Fruit fly (Drosophila melanogaster): ENCODE results near the gene CG9747.

The CG9747 gene

DNA sequence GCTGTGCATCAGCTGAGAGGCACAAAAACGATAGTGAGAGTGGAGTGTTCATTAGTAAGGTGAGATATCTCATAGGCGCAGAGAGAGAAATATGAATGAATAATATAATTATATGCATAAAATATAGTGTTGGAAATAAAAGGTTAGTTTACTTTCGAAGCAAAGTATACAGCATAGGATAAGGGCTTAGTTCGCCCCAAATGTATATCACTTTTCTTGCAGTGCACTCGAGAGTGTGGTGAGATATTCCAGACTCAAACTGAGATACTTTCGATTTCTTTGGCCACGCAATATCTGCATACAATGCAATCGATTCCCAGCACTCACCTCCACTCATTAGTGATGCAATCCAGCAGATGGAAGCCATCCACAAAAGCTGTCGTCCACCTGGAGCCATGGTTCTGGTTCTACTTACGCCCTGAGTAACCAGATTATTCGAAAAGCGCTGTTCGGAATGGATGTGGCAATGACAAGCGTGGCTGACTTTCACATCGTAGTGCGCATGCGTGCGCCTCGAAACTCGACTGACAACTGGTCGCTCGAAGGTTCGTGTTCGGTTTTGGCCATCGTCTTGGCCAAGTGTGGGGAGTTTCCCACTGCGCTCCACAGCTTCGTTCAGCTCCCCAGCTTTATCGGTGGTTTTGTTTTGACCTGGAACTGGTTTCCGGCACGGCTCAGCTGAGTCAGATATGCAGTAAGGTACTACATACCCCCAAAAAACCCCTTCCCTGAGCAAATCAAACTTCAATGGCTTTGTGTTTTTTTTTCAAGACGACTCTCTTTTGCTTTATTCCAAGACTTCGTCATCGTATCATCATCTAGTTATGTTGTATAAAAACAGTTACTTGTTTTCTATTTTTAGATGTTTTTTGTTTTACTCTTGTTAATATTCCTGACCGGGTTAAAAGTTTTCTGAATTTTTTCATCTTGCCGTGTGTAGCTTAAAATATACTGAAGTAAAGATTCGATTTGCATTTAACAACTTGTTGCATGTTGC is 20.1 kb downstream of the CG9747 start, which contains the start of gene Rsod (continued):
- TF ChIP-seq dsx (GFP tag; optimal IDR thresholded peaks at IDR 0.05; ENCODE audit: poor library complexity, severe bottlenecking), result peak; percentile 65
- peak; percentile 17 to 50 for TF ChIP-seq ss (GFP tag; optimal IDR thresholded peaks at IDR 0.05)
- peak; percentile 91 for TF ChIP-seq OdsH (GFP tag; optimal IDR thresholded peaks at IDR 0.05)
- TF ChIP-seq CG34406 (GFP tag; optimal IDR thresholded peaks at IDR 0.05), result peak; percentile 80
- peak; percentile 88 for TF ChIP-seq achi (GFP tag; optimal IDR thresholded peaks at IDR 0.05)
- TF ChIP-seq topi (GFP tag; optimal IDR thresholded peaks at IDR 0.05), result peak; percentile 80
- TF ChIP-seq Ets21C (GFP tag; optimal IDR thresholded peaks at IDR 0.05), result peak; percentile 57
- TF ChIP-seq CG11294 (GFP tag; IDR thresholded peaks at IDR 0.05), result peak; percentile 86
- TF ChIP-seq CG6792 (GFP tag; optimal IDR thresholded peaks at IDR 0.05), result peak; percentile 81
- peak; percentile 76 for TF ChIP-seq Sox102F (GFP tag; optimal IDR thresholded peaks at IDR 0.05)
- TF ChIP-seq CG32006 (GFP tag; optimal IDR thresholded peaks at IDR 0.05), result peak; percentile 92
- TF ChIP-seq CG8119 (GFP tag; IDR thresholded peaks at IDR 0.05), result peak; percentile 94
- peak; percentile 99 for TF ChIP-seq Blimp-1 (GFP tag; optimal IDR thresholded peaks at IDR 0.05)
- peak; percentile 95 for TF ChIP-seq CG15336 (GFP tag; IDR thresholded peaks at IDR 0.05)
- peak; percentile 61 to 85 for TF ChIP-seq salr (GFP tag; optimal IDR thresholded peaks at IDR 0.05)
- TF ChIP-seq cyc (GFP tag; optimal IDR thresholded peaks at IDR 0.05), result peak; percentile 80
- peak; percentile 79 for TF ChIP-seq CG8632 (GFP tag; optimal IDR thresholded peaks at IDR 0.05)
- TF ChIP-seq Hr4 (GFP tag; optimal IDR thresholded peaks at IDR 0.05), result peak; percentile 93
- TF ChIP-seq Ets96B (tag; optimal IDR thresholded peaks at IDR 0.05), result peak; percentile 78

DNA sequence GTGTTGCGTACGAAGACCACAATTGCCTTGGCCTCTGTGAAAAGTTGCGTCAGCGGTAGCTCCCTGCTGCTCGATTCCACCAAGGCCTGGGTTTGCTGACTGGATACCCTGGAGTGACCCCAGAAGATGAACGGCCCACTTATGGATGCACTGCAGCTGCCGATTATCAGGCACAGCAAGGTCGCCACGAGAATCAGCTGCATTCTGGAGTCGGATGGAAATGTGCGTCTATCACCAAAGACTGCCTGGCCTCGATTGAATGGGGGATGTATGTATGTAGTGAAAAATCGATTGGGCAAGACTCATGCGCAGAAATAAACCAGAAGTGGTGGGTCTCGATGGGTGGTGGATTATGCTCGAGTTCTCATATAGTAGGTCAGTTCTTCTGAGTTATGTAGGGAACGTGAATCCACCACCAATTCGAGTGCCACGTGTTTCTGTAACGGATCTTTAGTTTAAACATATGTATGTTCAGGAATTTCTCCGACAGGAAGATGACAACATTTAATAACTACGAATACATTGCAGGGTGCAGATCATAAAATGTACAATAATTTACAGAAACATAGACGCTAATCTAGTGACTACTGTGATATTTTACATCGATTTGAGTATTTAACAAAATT is 24.8 kb downstream of the CG9747 start, which contains the start of gene VhaAC45RP:
VhaAC45RP (minus strand) TSS at position 261 of the 626 bp plus-strand sequence.
- no peak for TF ChIP-seq CG6808 (GFP tag; optimal IDR thresholded peaks at IDR 0.05)
- no peak for TF ChIP-seq Ets21C (GFP tag; optimal IDR thresholded peaks at IDR 0.05)
- no peak for TF ChIP-seq CG8632 (GFP tag; optimal IDR thresholded peaks at IDR 0.05)
- TF ChIP-seq Eip75B (GFP tag; optimal IDR thresholded peaks at IDR 0.05), result no peak
- TF ChIP-seq Smox (GFP tag; optimal IDR thresholded peaks at IDR 0.05), result no peak
- no peak for TF ChIP-seq ss (GFP tag; optimal IDR thresholded peaks at IDR 0.05)
- no peak for TF ChIP-seq achi (GFP tag; optimal IDR thresholded peaks at IDR 0.05)
- no peak for TF ChIP-seq vri (GFP tag; optimal IDR thresholded peaks at IDR 0.05)
- no peak for TF ChIP-seq CG31627 (GFP tag; optimal IDR thresholded peaks at IDR 0.05)
- TF ChIP-seq Blimp-1 (GFP tag; optimal IDR thresholded peaks at IDR 0.05), result no peak
- no peak for TF ChIP-seq CG6792 (GFP tag; optimal IDR thresholded peaks at IDR 0.05)

DNA sequence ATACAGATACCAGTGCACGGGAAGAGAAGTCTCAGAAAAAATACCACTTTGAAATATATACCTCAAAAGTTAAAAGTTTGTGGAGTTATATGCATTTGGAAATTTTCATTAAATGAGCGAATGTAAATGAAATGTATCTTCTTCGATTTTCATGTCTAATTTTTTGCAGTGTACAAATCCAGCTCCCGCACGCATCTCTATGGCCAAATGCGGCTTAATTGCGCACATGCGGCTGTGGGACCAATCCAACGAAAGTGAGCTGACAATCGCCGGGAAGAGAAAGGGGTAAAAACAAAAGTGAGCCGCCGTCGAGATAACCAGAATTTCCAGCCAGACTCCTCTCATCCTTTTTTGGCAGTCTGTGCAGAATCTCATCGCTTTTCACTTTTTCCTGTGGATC is 26.9 kb downstream of the CG9747 start:
- TF ChIP-seq CG32006 (GFP tag; optimal IDR thresholded peaks at IDR 0.05), result peak; percentile 88
- peak; percentile 80 for TF ChIP-seq Lpt (GFP tag; optimal IDR thresholded peaks at IDR 0.05)
- no peak for TF ChIP-seq Hr38 (GFP tag; optimal IDR thresholded peaks at IDR 0.05)
- peak in 1 of 2 experiments; percentile 64 for TF ChIP-seq salr (GFP tag; optimal IDR thresholded peaks at IDR 0.05)
- no peak for TF ChIP-seq fkh (GFP tag; optimal IDR thresholded peaks at IDR 0.05)
- peak; percentile 37 for TF ChIP-seq CG6792 (GFP tag; optimal IDR thresholded peaks at IDR 0.05)
- TF ChIP-seq Hr39 (GFP tag; optimal IDR thresholded peaks at IDR 0.05), result peak; percentile 8
- no peak for TF ChIP-seq CG3032 (tag; optimal IDR thresholded peaks at IDR 0.05)
- no peak for TF ChIP-seq CG11902 (GFP tag; optimal IDR thresholded peaks at IDR 0.05)
- TF ChIP-seq CG8632 (GFP tag; optimal IDR thresholded peaks at IDR 0.05), result no peak
- TF ChIP-seq Sox14 (GFP tag; optimal IDR thresholded peaks at IDR 0.05), result peak; percentile 26
- no peak for TF ChIP-seq Sox15 (GFP tag; optimal IDR thresholded peaks at IDR 0.05)
- TF ChIP-seq ss (GFP tag; optimal IDR thresholded peaks at IDR 0.05), result no peak
- peak; percentile 80 for TF ChIP-seq dac (GFP tag; optimal IDR thresholded peaks at IDR 0.05)
- TF ChIP-seq CG11762 (GFP tag; optimal IDR thresholded peaks at IDR 0.05; ENCODE audit: insufficient read depth), result peak; percentile 13
- no peak for TF ChIP-seq dsx (GFP tag; optimal IDR thresholded peaks at IDR 0.05; ENCODE audit: poor library complexity, severe bottlenecking)
- TF ChIP-seq Eip93F (GFP tag; optimal IDR thresholded peaks at IDR 0.05), result no peak
- TF ChIP-seq CG16779 (tag; optimal IDR thresholded peaks at IDR 0.05), result no peak
- no peak for TF ChIP-seq CG1621 (tag; optimal IDR thresholded peaks at IDR 0.05)
- TF ChIP-seq lz (GFP tag; optimal IDR thresholded peaks at IDR 0.05), result peak; percentile 29
- TF ChIP-seq vri (GFP tag; optimal IDR thresholded peaks at IDR 0.05), result no peak
- peak; percentile 66 for TF ChIP-seq svp (GFP tag)
- peak; percentile 71 for TF ChIP-seq CG4318 (GFP tag; optimal IDR thresholded peaks at IDR 0.05)
- no peak for TF ChIP-seq Sox102F (GFP tag; optimal IDR thresholded peaks at IDR 0.05)
- peak; percentile 20 for TF ChIP-seq CG34406 (GFP tag; optimal IDR thresholded peaks at IDR 0.05)
- peak; percentile 95 for TF ChIP-seq Blimp-1 (GFP tag; optimal IDR thresholded peaks at IDR 0.05)
- peak; percentile 58 for TF ChIP-seq OdsH (GFP tag; optimal IDR thresholded peaks at IDR 0.05)
- no peak for TF ChIP-seq CG6808 (GFP tag; optimal IDR thresholded peaks at IDR 0.05)
- TF ChIP-seq CG7368 (GFP tag; optimal IDR thresholded peaks at IDR 0.05), result no peak
- TF ChIP-seq cyc (GFP tag; optimal IDR thresholded peaks at IDR 0.05), result no peak
